Fruit fly (Drosophila melanogaster) whole organism, prepupa: Measurements from ENCODE around the gene CG32271.
A peak's percentile ranks its signal among the peaks of the same experiment; 100 is the strongest.

ENCODE experiments used
- Blimp-1 ChIP-seq: fragments of 200-800 bp; sonication (Bioruptor generic); optimal IDR thresholded peaks from 3 replicates; lab custom pipeline; 2017; ENCODE audit warnings: missing biosample characterization, missing genetic modification characterization, mild to moderate bottlenecking, moderate library complexity, missing genetic modification reagents
- CG10631 ChIP-seq: fragments of 200-800 bp; sonication (Bioruptor generic); optimal IDR thresholded peaks from 2 replicates; lab custom pipeline; 2016; ENCODE audit warnings: missing biosample characterization, missing genetic modification characterization
- CG10669 ChIP-seq: fragments of 200-800 bp; sonication (Bioruptor generic); optimal IDR thresholded peaks from 3 replicates; lab custom pipeline; 2018; ENCODE audit warnings: missing biosample characterization, mild to moderate bottlenecking, missing genetic modification characterization, moderate library complexity
- CG11294 ChIP-seq: fragments of 200-800 bp; sonication (Bioruptor generic); IDR thresholded peaks from 2 replicates; pipeline ENCODE4 v1.3.6; 2022; ENCODE audit warnings: missing biosample characterization, missing genetic modification characterization
- CG11762 ChIP-seq: fragments of 200-800 bp; sonication (Bioruptor generic); optimal IDR thresholded peaks from 3 replicates; lab custom pipeline; 2016; ENCODE audit warnings: missing biosample characterization, missing genetic modification characterization; ENCODE audit not compliant: insufficient read depth
- CG11902 ChIP-seq: fragments of 200-800 bp; sonication (Bioruptor generic); optimal IDR thresholded peaks from 3 replicates; lab custom pipeline; 2016; ENCODE audit warnings: missing biosample characterization, missing genetic modification characterization
- CG15336 ChIP-seq: fragments of 200-800 bp; sonication (Bioruptor generic); IDR thresholded peaks from 2 replicates; pipeline ENCODE4 v1.3.6; 2022; ENCODE audit warnings: missing biosample characterization, missing genetic modification characterization
- CG1621 ChIP-seq: fragments of 200-800 bp; sonication (Bioruptor generic); optimal IDR thresholded peaks from 3 replicates; lab custom pipeline; 2018; ENCODE audit warnings: missing biosample characterization, mild to moderate bottlenecking, missing genetic modification characterization
- CG16779 ChIP-seq: fragments of 200-800 bp; sonication (Bioruptor generic); optimal IDR thresholded peaks from 3 replicates; lab custom pipeline; 2017; ENCODE audit warnings: missing biosample characterization, mild to moderate bottlenecking, missing genetic modification characterization
- CG32006 ChIP-seq: fragments of 200-800 bp; sonication (Bioruptor generic); optimal IDR thresholded peaks from 3 replicates; lab custom pipeline; 2017; ENCODE audit warnings: missing biosample characterization, mild to moderate bottlenecking, missing genetic modification characterization
- CG34406 ChIP-seq: fragments of 200-800 bp; sonication (Bioruptor generic); optimal IDR thresholded peaks from 3 replicates; lab custom pipeline; 2016; ENCODE audit warnings: missing biosample characterization, missing genetic modification characterization
- CG3919 ChIP-seq: fragments of 200-800 bp; sonication (Bioruptor generic); optimal IDR thresholded peaks from 3 replicates; lab custom pipeline; 2016; ENCODE audit warnings: missing biosample characterization, missing genetic modification characterization
- CG4318 ChIP-seq: fragments of 200-800 bp; sonication (Bioruptor generic); optimal IDR thresholded peaks from 3 replicates; lab custom pipeline; 2017; ENCODE audit warnings: missing biosample characterization, mild to moderate bottlenecking, missing genetic modification characterization
- CG6163 ChIP-seq: fragments of 200-800 bp; sonication (Bioruptor generic); IDR thresholded peaks from 3 replicates; pipeline ENCODE4 v1.3.6; 2022; ENCODE audit warnings: missing biosample characterization, missing genetic modification characterization
- CG6276 ChIP-seq: fragments of 200-800 bp; sonication (Bioruptor generic); optimal IDR thresholded peaks from 2 replicates; lab custom pipeline; 2017; ENCODE audit warnings: missing biosample characterization, mild to moderate bottlenecking, missing genetic modification characterization
- CG6808 ChIP-seq: fragments of 200-800 bp; sonication (Bioruptor generic); optimal IDR thresholded peaks from 3 replicates; lab custom pipeline; 2017; ENCODE audit warnings: missing biosample characterization, missing genetic modification characterization, mild to moderate bottlenecking, moderate library complexity, missing genetic modification reagents
- CG6854 ChIP-seq: fragments of 200-800 bp; sonication (Bioruptor generic); optimal IDR thresholded peaks from 2 replicates; lab custom pipeline; 2017; ENCODE audit warnings: missing biosample characterization, mild to moderate bottlenecking, missing genetic modification characterization
- CG7368 ChIP-seq: fragments of 200-800 bp; sonication (Bioruptor generic); optimal IDR thresholded peaks from 3 replicates; lab custom pipeline; 2016; ENCODE audit warnings: missing biosample characterization, missing genetic modification characterization
- CG8119 ChIP-seq: fragments of 200-800 bp; sonication (Bioruptor generic); IDR thresholded peaks from 3 replicates; pipeline ENCODE4 v1.3.6; 2022; ENCODE audit warnings: missing biosample characterization, missing genetic modification characterization
- CG8632 ChIP-seq: fragments of 200-800 bp; sonication (Bioruptor generic); optimal IDR thresholded peaks from 3 replicates; lab custom pipeline; 2016; ENCODE audit warnings: missing biosample characterization, missing genetic modification characterization
- CG9139 ChIP-seq: fragments of 200-800 bp; sonication (Bioruptor generic); optimal IDR thresholded peaks from 3 replicates; lab custom pipeline; 2017; ENCODE audit warnings: missing biosample characterization, mild to moderate bottlenecking, missing genetic modification characterization
- Eip75B ChIP-seq: fragments of 200-800 bp; sonication (Bioruptor generic); optimal IDR thresholded peaks from 3 replicates; lab custom pipeline; 2016; ENCODE audit warnings: missing biosample characterization, missing genetic modification characterization
- Eip78C ChIP-seq: fragments of 200-800 bp; sonication (Bioruptor generic); peaks from one replicate; lab custom pipeline; 2016; ENCODE audit warnings: missing biosample characterization, missing genetic modification characterization
- Eip93F ChIP-seq: fragments of 200-800 bp; sonication (Bioruptor generic); optimal IDR thresholded peaks from 2 replicates; lab custom pipeline; 2016; ENCODE audit warnings: missing biosample characterization, mild to moderate bottlenecking, missing genetic modification characterization
- Ets21C ChIP-seq: fragments of 200-800 bp; sonication (Bioruptor generic); optimal IDR thresholded peaks from 3 replicates; lab custom pipeline; 2016; ENCODE audit warnings: missing biosample characterization, missing genetic modification characterization
- Ets96B ChIP-seq: fragments of 200-800 bp; optimal IDR thresholded peaks from 2 replicates; lab custom pipeline; 2019; ENCODE audit warnings: missing biosample characterization, mild to moderate bottlenecking, missing genetic modification characterization, moderate library complexity
- Gug ChIP-seq: fragments of 200-800 bp; sonication (Bioruptor generic); IDR thresholded peaks from 2 replicates; pipeline ENCODE4 v1.3.6; 2022; ENCODE audit warnings: missing biosample characterization, missing genetic modification characterization
- Hr38 ChIP-seq: sonication (Bioruptor generic); optimal IDR thresholded peaks from 2 replicates; lab custom pipeline; 2016; ENCODE audit warnings: missing biosample characterization, missing genetic modification characterization
- Lpt ChIP-seq: fragments of 200-800 bp; sonication (Bioruptor generic); optimal IDR thresholded peaks from 3 replicates; lab custom pipeline; 2016; ENCODE audit warnings: missing biosample characterization, missing genetic modification characterization
- Met ChIP-seq: fragments of 200-800 bp; sonication (Bioruptor generic); optimal IDR thresholded peaks from 3 replicates; lab custom pipeline; 2016; ENCODE audit warnings: missing biosample characterization, missing genetic modification characterization
- Smox ChIP-seq: fragments of 200-800 bp; sonication (Bioruptor generic); optimal IDR thresholded peaks from 3 replicates; lab custom pipeline; 2016; ENCODE audit warnings: missing biosample characterization, missing genetic modification characterization
- Sox102F ChIP-seq: fragments of 200-800 bp; sonication (Bioruptor generic); optimal IDR thresholded peaks from 2 replicates; lab custom pipeline; 2016; ENCODE audit warnings: missing biosample characterization, mild to moderate bottlenecking, missing genetic modification characterization
- Sox14 ChIP-seq: fragments of 200-800 bp; sonication (Bioruptor generic); optimal IDR thresholded peaks from 3 replicates; lab custom pipeline; 2016; ENCODE audit warnings: missing biosample characterization, missing genetic modification characterization
- Sox15 ChIP-seq: fragments of 200-800 bp; sonication (Bioruptor generic); optimal IDR thresholded peaks from 3 replicates; lab custom pipeline; 2016; ENCODE audit warnings: missing biosample characterization, missing genetic modification characterization
- achi ChIP-seq: fragments of 200-800 bp; sonication (Bioruptor generic); optimal IDR thresholded peaks from 3 replicates; lab custom pipeline; 2016; ENCODE audit warnings: missing biosample characterization, missing genetic modification characterization
- acj6 ChIP-seq: fragments of 200-800 bp; sonication (Bioruptor generic); optimal IDR thresholded peaks from 3 replicates; lab custom pipeline; 2016; ENCODE audit warnings: missing biosample characterization, missing genetic modification characterization
- dac ChIP-seq: fragments of 200-800 bp; sonication (Bioruptor generic); optimal IDR thresholded peaks from 2 replicates; lab custom pipeline; 2017; ENCODE audit warnings: missing biosample characterization, mild to moderate bottlenecking, missing genetic modification characterization
- eg ChIP-seq: fragments of 200-800 bp; sonication (Bioruptor generic); IDR thresholded peaks from 3 replicates; pipeline ENCODE4 v1.3.6; 2022; ENCODE audit warnings: missing biosample characterization, missing genetic modification characterization
- fd59A ChIP-seq: fragments of 200-800 bp; sonication (Bioruptor generic); optimal IDR thresholded peaks from 2 replicates; lab custom pipeline; 2017; ENCODE audit warnings: missing biosample characterization, mild to moderate bottlenecking, missing genetic modification characterization, missing genetic modification reagents
- fd85E ChIP-seq: fragments of 200-800 bp; sonication (Bioruptor generic); optimal IDR thresholded peaks from 3 replicates; lab custom pipeline; 2016; ENCODE audit warnings: missing biosample characterization, missing genetic modification characterization
- fkh ChIP-seq: fragments of 200-800 bp; sonication (Bioruptor generic); optimal IDR thresholded peaks from 3 replicates; lab custom pipeline; 2017; ENCODE audit warnings: missing biosample characterization, mild to moderate bottlenecking, missing genetic modification characterization, moderate library complexity
- salr ChIP-seq, 2 experiments: fragments of 200-800 bp; sonication (Bioruptor generic); optimal IDR thresholded peaks; 3 replicates each; lab custom pipeline; 2016 to 2018; ENCODE audit warnings: missing biosample characterization in 2 of 2, missing genetic modification characterization in 2 of 2, mild to moderate bottlenecking in 1 of 2
- ss ChIP-seq, 2 experiments: fragments of 200-800 bp; sonication (Bioruptor generic); optimal IDR thresholded peaks; 2 replicates in 1 of 2; 3 replicates in 1 of 2; lab custom pipeline; 2017 to 2018; ENCODE audit warnings: mild to moderate bottlenecking in 2 of 2, missing biosample characterization in 2 of 2, missing genetic modification characterization in 2 of 2, moderate library complexity in 1 of 2
- topi ChIP-seq: fragments of 200-800 bp; sonication (Bioruptor generic); optimal IDR thresholded peaks from 3 replicates; lab custom pipeline; 2016; ENCODE audit warnings: missing biosample characterization, missing genetic modification characterization

The CG32271 gene

DNA sequence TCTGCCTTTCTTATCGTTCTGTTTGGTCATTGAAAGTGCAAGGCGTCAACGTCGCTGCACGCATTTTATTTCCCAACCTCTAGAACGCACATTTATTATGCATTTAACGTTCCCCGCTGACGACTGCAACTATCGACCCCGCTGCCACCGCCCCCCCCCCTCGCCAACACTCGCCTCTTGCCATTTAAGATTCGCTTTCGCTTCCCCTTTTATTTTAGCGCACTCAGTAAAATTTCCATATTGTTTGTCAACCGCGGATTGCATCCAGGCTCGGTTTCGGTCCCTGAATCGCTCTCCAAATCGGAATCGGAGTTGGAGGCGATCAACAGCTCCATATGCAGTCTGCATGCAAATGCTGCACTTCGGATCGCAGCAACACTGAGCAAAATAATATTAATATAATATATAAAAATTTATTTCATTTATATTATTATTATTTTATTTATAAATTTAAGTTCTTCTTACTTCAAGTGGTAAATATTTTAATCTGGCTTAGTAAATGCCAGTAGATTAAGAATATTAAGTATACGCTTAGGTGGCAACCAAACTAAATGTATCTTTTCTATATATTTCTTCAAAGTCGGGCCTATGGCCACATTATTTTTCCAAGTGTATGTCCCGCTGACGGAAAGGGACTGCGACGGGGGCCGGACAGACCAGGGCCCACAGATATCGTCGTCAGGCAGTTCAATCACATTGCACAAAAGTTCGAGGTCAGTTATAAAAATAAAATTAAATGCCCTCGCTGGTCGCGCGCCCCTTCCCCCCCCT, 37.8 kb upstream of the CG32271 start (continued):
- TF ChIP-seq CG10631 (GFP tag; lab: Kevin White, UChicago), result peak; percentile 95
- peak; percentile 65 to 93 for TF ChIP-seq salr (GFP tag; optimal IDR thresholded peaks at IDR 0.05; lab: Kevin White, UChicago)
- TF ChIP-seq CG6854, result peak; percentile 96
- TF ChIP-seq Ets21C (GFP tag; lab: Kevin White, UChicago), result peak; percentile 76
- TF ChIP-seq CG6163 (GFP tag; lab: Robert Waterston, UW), result peak; percentile 93
- peak; percentile 50 for TF ChIP-seq dac (GFP tag; lab: Kevin White, UChicago)
- peak; percentile 98 for TF ChIP-seq CG6808 (GFP tag; lab: Kevin White, UChicago)
- peak; percentile 93 for TF ChIP-seq Sox15 (GFP tag; lab: Kevin White, UChicago)
- TF ChIP-seq CG10669, result peak; percentile 98
- TF ChIP-seq fkh (GFP tag; lab: Kevin White, UChicago), result no peak
- TF ChIP-seq Hr38 (GFP tag; lab: Kevin White, UChicago), result no peak
- TF ChIP-seq CG11294 (GFP tag; lab: Robert Waterston, UW), result peak; percentile 62
- peak; percentile 92 for TF ChIP-seq CG11762 (GFP tag; lab: Kevin White, UChicago)
- peak; percentile 77 for TF ChIP-seq fd85E
- peak; percentile 57 for TF ChIP-seq Eip93F (GFP tag; lab: Kevin White, UChicago)
- TF ChIP-seq Sox14 (GFP tag; lab: Kevin White, UChicago), result peak; percentile 91
- peak; percentile 91 for TF ChIP-seq CG7368 (GFP tag; lab: Kevin White, UChicago)
- TF ChIP-seq Smox (GFP tag; lab: Kevin White, UChicago), result peak; percentile 83
- peak; percentile 94 for TF ChIP-seq CG16779
- TF ChIP-seq, all 60 proteins: peak for 58

DNA sequence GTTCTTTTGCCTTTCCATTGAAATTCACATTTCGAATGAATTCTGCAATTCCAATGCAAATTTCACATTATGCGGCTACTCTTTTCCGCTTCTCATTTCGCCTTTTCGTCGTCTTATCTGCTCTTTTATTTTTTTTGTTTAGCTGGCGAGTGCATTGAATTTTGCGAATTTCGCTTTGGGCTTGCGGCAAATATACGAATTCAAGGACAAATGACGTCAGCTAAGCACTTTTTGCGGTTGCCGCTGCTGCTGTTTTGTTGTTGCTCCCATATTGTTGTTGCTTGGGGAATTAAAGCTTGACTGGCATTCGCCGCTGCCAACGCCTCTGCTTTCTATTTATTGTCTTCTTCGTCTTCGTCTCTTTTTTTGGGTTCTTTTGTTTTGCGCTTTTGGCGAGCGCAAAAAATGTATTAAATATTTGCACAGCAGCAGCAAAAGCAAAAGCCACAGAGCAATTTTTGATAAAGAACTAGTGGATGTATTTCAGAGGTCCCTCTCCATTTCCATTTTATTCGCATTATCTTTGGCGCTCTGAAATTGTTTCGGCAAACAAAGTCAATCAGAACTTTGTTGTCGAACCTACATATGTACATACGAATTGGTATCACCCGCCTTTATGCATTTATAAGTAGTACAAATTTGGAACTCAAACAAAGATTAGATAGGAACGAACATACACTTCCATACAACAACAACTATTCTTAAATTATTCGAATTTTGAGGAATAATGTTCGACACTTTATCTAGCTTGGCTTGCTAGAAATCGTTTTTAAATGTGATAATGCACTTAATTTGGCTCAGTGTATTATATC, 37.0 kb upstream of the CG32271 start:
- TF ChIP-seq Smox (GFP tag; lab: Kevin White, UChicago), result peak; percentile 71
- peak; percentile 6 to 85 for TF ChIP-seq salr (GFP tag; optimal IDR thresholded peaks at IDR 0.05; lab: Kevin White, UChicago)
- TF ChIP-seq CG3919 (GFP tag; lab: Kevin White, UChicago), result no peak
- no peak for TF ChIP-seq CG6276
- TF ChIP-seq CG6808 (GFP tag; lab: Kevin White, UChicago), result no peak
- no peak for TF ChIP-seq CG11902 (GFP tag; lab: Kevin White, UChicago)
- TF ChIP-seq CG1621 (tag; lab: Kevin White, UChicago), result peak; percentile 79
- TF ChIP-seq CG4318 (GFP tag; lab: Kevin White, UChicago), result no peak
- peak; percentile 33; the same call in 2 of the 3 replicates for TF ChIP-seq CG8119 (GFP tag; lab: Robert Waterston, UW)
- peak; percentile 78 for TF ChIP-seq Sox102F (GFP tag; lab: Kevin White, UChicago)
- no peak for TF ChIP-seq CG7368 (GFP tag; lab: Kevin White, UChicago)
- no peak for TF ChIP-seq fd85E
- TF ChIP-seq fkh (GFP tag; lab: Kevin White, UChicago), result peak; percentile 64
- peak; percentile 5 for TF ChIP-seq CG32006 (GFP tag; lab: Kevin White, UChicago)
- no peak for TF ChIP-seq CG11762 (GFP tag; lab: Kevin White, UChicago)
- TF ChIP-seq Eip75B (GFP tag; lab: Kevin White, UChicago), result peak; percentile 61
- TF ChIP-seq Lpt (GFP tag; lab: Kevin White, UChicago), result peak; percentile 31
- TF ChIP-seq acj6, result peak; percentile 81
- peak; percentile 69 for TF ChIP-seq Eip93F (GFP tag; lab: Kevin White, UChicago)
- TF ChIP-seq CG34406 (GFP tag; lab: Kevin White, UChicago), result peak; percentile 52
- TF ChIP-seq Met (GFP tag; lab: Kevin White, UChicago), result peak; percentile 62
- no peak for TF ChIP-seq Gug (GFP tag; lab: Robert Waterston, UW)
- peak; percentile 71 for TF ChIP-seq fd59A
- peak; percentile 32 for TF ChIP-seq Ets21C (GFP tag; lab: Kevin White, UChicago)
- TF ChIP-seq ss (GFP tag; optimal IDR thresholded peaks at IDR 0.05; lab: Kevin White, UChicago), result peak in 1 of 2 experiments; percentile 10
- 0 out of 3 replicates have a peak, but pooled peaks have one; percentile 21 for TF ChIP-seq eg
- TF ChIP-seq Hr38 (GFP tag; lab: Kevin White, UChicago), result no peak
- peak; percentile 94 for TF ChIP-seq Eip78C (GFP tag; lab: Kevin White, UChicago)
- peak; percentile 53 for TF ChIP-seq achi (GFP tag; lab: Kevin White, UChicago)
- no peak for TF ChIP-seq CG9139 (GFP tag; lab: Kevin White, UChicago)
- TF ChIP-seq CG11294 (GFP tag; lab: Robert Waterston, UW), result no peak
- TF ChIP-seq CG15336 (GFP tag; lab: Robert Waterston, UW), result peak; percentile 55
- TF ChIP-seq CG6163 (GFP tag; lab: Robert Waterston, UW), result peak; percentile 86
- TF ChIP-seq CG8632 (GFP tag; lab: Kevin White, UChicago), result peak; percentile 36
- no peak for TF ChIP-seq topi (GFP tag; lab: Kevin White, UChicago)
- TF ChIP-seq Blimp-1 (GFP tag; lab: Kevin White, UChicago), result no peak
- no peak for TF ChIP-seq CG10669
- no peak for TF ChIP-seq Ets96B (tag; lab: Kevin White, UChicago)
